Worm (Caenorhabditis elegans): ENCODE results near the gene pch-2.

DNA sequence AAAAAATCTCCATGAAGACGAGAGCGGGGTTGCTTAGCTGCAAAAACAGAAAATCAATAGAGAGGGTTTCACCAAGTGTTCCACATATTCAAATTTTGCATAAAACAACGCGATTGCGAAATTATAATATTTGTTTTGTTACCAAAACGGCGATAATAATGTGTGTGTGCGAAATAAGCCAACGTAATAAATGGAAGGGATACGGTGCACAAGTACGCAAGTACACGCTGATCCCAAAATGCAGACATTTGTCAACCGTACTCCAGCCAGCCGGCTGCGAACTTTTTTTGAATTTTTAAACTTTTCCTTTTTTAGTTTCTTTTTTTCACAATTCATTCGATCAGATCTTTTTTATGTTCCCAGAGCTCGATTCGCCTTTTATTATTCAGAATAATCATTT, 33.3 kb upstream of the pch-2 start, which contains the start of gene ire-1:
- TF ChIP-seq med-1 (GFP tag; optimal IDR thresholded peaks at IDR 0.05; ENCODE audit: insufficient read depth) (no peak), cog-1 (tag; optimal IDR thresholded peaks at IDR 0.05) (no peak), flt-1 (GFP tag; IDR thresholded peaks at IDR 0.05) (no peak), ztf-23 (GFP tag; IDR thresholded peaks at IDR 0.05) (no peak), ref-1 (GFP tag; conservative IDR thresholded peaks at IDR 0.05) (no peak), T22C8.4 (GFP tag; IDR thresholded peaks at IDR 0.05) (no peak), ztf-29 (GFP tag; IDR thresholded peaks at IDR 0.05) (no peak), tab-1 (GFP tag; IDR thresholded peaks at IDR 0.05) (no peak), klf-2 (GFP tag; conservative IDR thresholded peaks at IDR 0.05) (no peak)
